Fruit fly (Drosophila melanogaster) whole organism, embryonic: ENCODE results near the gene amrt.

Experiments used
- CG10147 ChIP-seq: fragments of 200-800 bp; sonication (Bioruptor generic); optimal IDR thresholded peaks from 2 replicates; lab custom pipeline; 2019; ENCODE audit warnings: missing biosample characterization, mild to moderate bottlenecking, missing genetic modification characterization, moderate library complexity
- CG11504 ChIP-seq: fragments of 200-800 bp; sonication (Bioruptor generic); optimal IDR thresholded peaks from 3 replicates; lab custom pipeline; 2019; ENCODE audit warnings: missing biosample characterization, mild to moderate bottlenecking, missing genetic modification characterization, moderate library complexity
- CG12155 ChIP-seq: fragments of 200-800 bp; sonication (Bioruptor generic); optimal IDR thresholded peaks from 3 replicates; lab custom pipeline; 2016; ENCODE audit warnings: missing biosample characterization, missing genetic modification characterization
- CG13296 ChIP-seq: fragments of 200-800 bp; sonication (Bioruptor generic); optimal IDR thresholded peaks from 3 replicates; lab custom pipeline; 2018; ENCODE audit warnings: missing biosample characterization, mild to moderate bottlenecking, missing genetic modification characterization
- CG14441 ChIP-seq: fragments of 200-800 bp; sonication (Bioruptor generic); IDR thresholded peaks from 2 replicates; pipeline ENCODE4 v1.3.6; 2022; ENCODE audit warnings: missing biosample characterization, missing genetic modification characterization
- CG15696 ChIP-seq: fragments of 200-800 bp; sonication (Bioruptor generic); optimal IDR thresholded peaks from 2 replicates; lab custom pipeline; 2019; ENCODE audit warnings: missing biosample characterization, mild to moderate bottlenecking, missing genetic modification characterization, moderate library complexity
- CG1792 ChIP-seq: fragments of 200-800 bp; sonication (Bioruptor generic); optimal IDR thresholded peaks from 2 replicates; lab custom pipeline; 2016; ENCODE audit warnings: missing biosample characterization, missing genetic modification characterization
- CG18764 ChIP-seq: fragments of 200-800 bp; sonication (Bioruptor generic); optimal IDR thresholded peaks from 3 replicates; lab custom pipeline; 2016; ENCODE audit warnings: missing biosample characterization, missing genetic modification characterization
- CG2120 ChIP-seq: fragments of 200-800 bp; sonication (Bioruptor generic); optimal IDR thresholded peaks from 3 replicates; lab custom pipeline; 2016; ENCODE audit warnings: missing biosample characterization, missing genetic modification characterization
- CG31441 ChIP-seq: fragments of 200-800 bp; sonication (Bioruptor generic); IDR thresholded peaks from 2 replicates; pipeline ENCODE4 v1.3.6; 2022; ENCODE audit warnings: missing biosample characterization, missing genetic modification characterization
- CG33213 ChIP-seq: fragments of 200-800 bp; sonication (Bioruptor generic); optimal IDR thresholded peaks from 3 replicates; lab custom pipeline; 2016; ENCODE audit warnings: missing biosample characterization, missing genetic modification characterization
- CG34224 ChIP-seq: fragments of 200-800 bp; sonication (Bioruptor generic); IDR thresholded peaks from 3 replicates; pipeline ENCODE4 v1.3.6; 2022; ENCODE audit warnings: missing biosample characterization, missing genetic modification characterization; ENCODE audit not compliant: partially characterized antibody
- CG34422 ChIP-seq: fragments of 200-800 bp; sonication (Bioruptor generic); IDR thresholded peaks from 3 replicates; pipeline ENCODE4 v1.3.6; 2022; ENCODE audit warnings: missing biosample characterization, missing genetic modification characterization
- CG3838 ChIP-seq: fragments of 200-800 bp; sonication (Bioruptor generic); optimal IDR thresholded peaks from 3 replicates; lab custom pipeline; 2016; ENCODE audit warnings: missing biosample characterization, missing genetic modification characterization
- CG3847 ChIP-seq: fragments of 200-800 bp; sonication (Bioruptor generic); IDR thresholded peaks from 2 replicates; pipeline ENCODE4 v1.3.6; 2022; ENCODE audit warnings: missing biosample characterization, missing genetic modification characterization
- CG4404 ChIP-seq: fragments of 200-800 bp; sonication (Bioruptor generic); IDR thresholded peaks from 2 replicates; pipeline ENCODE4 v1.3.6; 2022; ENCODE audit warnings: missing biosample characterization, missing genetic modification characterization
- CG6272 ChIP-seq: fragments of 200-800 bp; sonication (Bioruptor generic); IDR thresholded peaks from 2 replicates; pipeline ENCODE4 v1.3.6; 2022; ENCODE audit warnings: missing biosample characterization, missing genetic modification characterization
- CG6813 ChIP-seq: fragments of 200-800 bp; sonication (Bioruptor generic); optimal IDR thresholded peaks from 2 replicates; lab custom pipeline; 2017; ENCODE audit warnings: missing biosample characterization, missing genetic modification characterization, mild to moderate bottlenecking, moderate library complexity, missing genetic modification reagents
- CG9817 ChIP-seq: fragments of 200-800 bp; sonication (Bioruptor generic); optimal IDR thresholded peaks from 2 replicates; lab custom pipeline; 2018; ENCODE audit warnings: missing biosample characterization, mild to moderate bottlenecking, missing genetic modification characterization, moderate library complexity
- D ChIP-seq, 2 experiments: fragments of 200-800 bp in 1 of 2; fragments of >200 bp in 1 of 2; sonication (Bioruptor generic) in 1 of 2; optimal IDR thresholded peaks; 2 replicates in 1 of 2; 3 replicates in 1 of 2; lab custom pipeline; 2017; ENCODE audit warnings: mild to moderate bottlenecking in 1 of 2, missing biosample characterization in 1 of 2, missing genetic modification characterization in 1 of 2, missing genetic modification reagents in 1 of 2
- Dad ChIP-seq: fragments of 200-800 bp; sonication (Bioruptor generic); optimal IDR thresholded peaks from 3 replicates; lab custom pipeline; 2016; ENCODE audit warnings: missing biosample characterization, missing genetic modification characterization
- Dip2 ChIP-seq: fragments of 200-800 bp; sonication (Bioruptor generic); IDR thresholded peaks from 2 replicates; pipeline ENCODE4 v1.3.6; 2022; ENCODE audit warnings: missing biosample characterization, missing genetic modification characterization
- Jarid2 ChIP-seq: fragments of 200-800 bp; sonication (Bioruptor generic); optimal IDR thresholded peaks from 3 replicates; lab custom pipeline; 2017; ENCODE audit warnings: mild to moderate bottlenecking, missing biosample characterization, missing genetic modification reagents, missing genetic modification characterization
- NC2β ChIP-seq: fragments of 200-800 bp; sonication (Bioruptor generic); optimal IDR thresholded peaks from 2 replicates; lab custom pipeline; 2016; ENCODE audit warnings: missing biosample characterization, missing genetic modification characterization
- Ravus ChIP-seq: fragments of 200-800 bp; sonication (Bioruptor generic); IDR thresholded peaks from 2 replicates; pipeline ENCODE4 v1.3.6; 2022; ENCODE audit warnings: missing biosample characterization, missing genetic modification characterization
- Scr ChIP-seq: fragments of 200-800 bp; sonication (Bioruptor generic); IDR thresholded peaks from 2 replicates; pipeline ENCODE4 v1.3.6; 2022; ENCODE audit warnings: missing biosample characterization, missing genetic modification characterization; ENCODE audit not compliant: partially characterized antibody
- Trl ChIP-seq, 3 experiments: fragments of >200 bp in 2 of 3; fragments of 200-800 bp in 1 of 3; sonication (Bioruptor generic) in 1 of 3; optimal IDR thresholded peaks; 2 replicates in 1 of 3; 3 replicates in 2 of 3; lab custom pipeline; 2016 to 2017; ENCODE audit warnings: missing biosample characterization in 1 of 3, missing genetic modification characterization in 1 of 3
- al ChIP-seq: fragments of 200-800 bp; sonication (Bioruptor generic); IDR thresholded peaks from 2 replicates; pipeline ENCODE4 v1.3.6; 2022; ENCODE audit warnings: missing biosample characterization, missing genetic modification characterization
- az2 ChIP-seq: fragments of 200-800 bp; sonication (Bioruptor generic); optimal IDR thresholded peaks from 3 replicates; lab custom pipeline; 2016; ENCODE audit warnings: missing biosample characterization, missing genetic modification characterization
- bcd ChIP-seq: fragments of 200-800 bp; sonication (Bioruptor generic); optimal IDR thresholded peaks from 2 replicates; lab custom pipeline; 2017; ENCODE audit warnings: missing biosample characterization, mild to moderate bottlenecking, missing genetic modification characterization
- caup ChIP-seq: fragments of 200-800 bp; sonication (Bioruptor generic); optimal IDR thresholded peaks from 3 replicates; lab custom pipeline; 2017; ENCODE audit warnings: missing biosample characterization, mild to moderate bottlenecking, missing genetic modification characterization, moderate library complexity; ENCODE audit not compliant: severe bottlenecking
- dysf ChIP-seq: fragments of 200-800 bp; sonication (Bioruptor generic); IDR thresholded peaks from 3 replicates; pipeline ENCODE4 v1.3.6; 2022; ENCODE audit warnings: missing biosample characterization, missing genetic modification characterization
- en ChIP-seq: fragments of 200-800 bp; sonication (Bioruptor generic); optimal IDR thresholded peaks from 2 replicates; lab custom pipeline; 2016; ENCODE audit warnings: missing biosample characterization, missing genetic modification characterization
- eve ChIP-seq, 2 experiments: fragments of >200 bp; optimal IDR thresholded peaks; 2 replicates each; lab custom pipeline; 2017; ENCODE audit warnings: missing biosample characterization in 2 of 2, missing genetic modification characterization in 2 of 2
- ewg ChIP-seq: fragments of 200-800 bp; sonication (Bioruptor generic); optimal IDR thresholded peaks from 3 replicates; lab custom pipeline; 2017; ENCODE audit warnings: mild to moderate bottlenecking, missing biosample characterization, missing genetic modification reagents, missing genetic modification characterization
- gt ChIP-seq: fragments of 200-800 bp; sonication (Bioruptor generic); IDR thresholded peaks from 2 replicates; pipeline ENCODE4 v1.3.6; 2022; ENCODE audit warnings: missing biosample characterization, missing genetic modification characterization
- hbn ChIP-seq: fragments of 200-800 bp; sonication (Bioruptor generic); IDR thresholded peaks from 2 replicates; pipeline ENCODE4 v1.3.6; 2022; ENCODE audit warnings: missing biosample characterization, missing genetic modification characterization; ENCODE audit not compliant: partially characterized antibody
- ken ChIP-seq: fragments of 200-800 bp; sonication (Bioruptor generic); IDR thresholded peaks from 3 replicates; pipeline ENCODE4 v1.3.6; 2022; ENCODE audit warnings: missing biosample characterization, missing genetic modification characterization
- odd ChIP-seq: fragments of 200-800 bp; sonication (Bioruptor generic); optimal IDR thresholded peaks from 2 replicates; lab custom pipeline; 2017; ENCODE audit warnings: missing biosample characterization, mild to moderate bottlenecking, missing genetic modification characterization
- prd ChIP-seq, 3 experiments: fragments of >200 bp in 2 of 3; fragments of 200-800 bp in 1 of 3; sonication (Bioruptor generic) in 1 of 3; optimal IDR thresholded peaks in 2 of 3; IDR thresholded peaks in 1 of 3; 2 replicates in 2 of 3; 3 replicates in 1 of 3; pipeline versions ENCODE4 v1.3.6 to Lab custom; 2017 to 2022; ENCODE audit warnings: missing biosample characterization in 1 of 3, missing genetic modification characterization in 1 of 3
- pum ChIP-seq: fragments of 200-800 bp; sonication (Bioruptor generic); optimal IDR thresholded peaks from 2 replicates; lab custom pipeline; 2016; ENCODE audit warnings: missing biosample characterization, missing genetic modification characterization
- sens-2 ChIP-seq: fragments of 200-800 bp; sonication (Bioruptor generic); IDR thresholded peaks from 2 replicates; pipeline ENCODE4 v1.3.6; 2022; ENCODE audit warnings: missing biosample characterization, missing genetic modification characterization
- seq ChIP-seq: fragments of 200-800 bp; sonication (Bioruptor generic); IDR thresholded peaks from 2 replicates; pipeline ENCODE4 v1.3.6; 2022; ENCODE audit warnings: missing biosample characterization, missing genetic modification characterization
- stc ChIP-seq: fragments of 200-800 bp; sonication (Bioruptor generic); IDR thresholded peaks from 2 replicates; pipeline ENCODE4 v1.3.6; 2022; ENCODE audit warnings: missing biosample characterization, missing genetic modification characterization
- tgo ChIP-seq: fragments of 200-800 bp; sonication (Bioruptor generic); IDR thresholded peaks from 3 replicates; pipeline ENCODE4 v1.3.6; 2022; ENCODE audit warnings: missing biosample characterization, missing genetic modification characterization
- trem ChIP-seq: fragments of 200-800 bp; optimal IDR thresholded peaks from 3 replicates; lab custom pipeline; 2019; ENCODE audit warnings: missing biosample characterization, mild to moderate bottlenecking, missing genetic modification characterization, moderate library complexity
- zfh1 ChIP-seq: fragments of 200-800 bp; sonication (Bioruptor generic); IDR thresholded peaks from 3 replicates; pipeline ENCODE4 v1.3.6; 2022; ENCODE audit warnings: missing biosample characterization, missing genetic modification characterization

Gene amrt

dm6 chrX:13783958-13784907, 2.0 kb downstream of the amrt start:
- TF ChIP-seq CG13296 (GFP tag; lab: Kevin White, UChicago) (peak; percentile 30), CG1792 (no peak), Jarid2 (GFP tag; lab: Kevin White, UChicago) (no peak), CG4404 (GFP tag; lab: Robert Waterston, UW) (0 out of 2 replicates have a peak, but pooled peaks have one; percentile 7), CG34224 (GFP tag; lab: Robert Waterston, UW) (no peak), CG6272 (GFP tag; lab: Robert Waterston, UW) (no peak), CG15696 (tag; lab: Kevin White, UChicago) (peak; percentile 2), pum (GFP tag; lab: Kevin White, UChicago) (peak; percentile 44), CG11504 (tag; lab: Kevin White, UChicago) (peak; percentile 78), ken (GFP tag; lab: Robert Waterston, UW) (no peak), prd (optimal IDR thresholded peaks at IDR 0.05; lab: Kevin White, UChicago) (no peak), prd (GFP tag; IDR thresholded peaks at IDR 0.05; lab: Robert Waterston, UW) (peak; percentile 34; the same call in 2 of the 3 replicates), zfh1 (GFP tag; lab: Robert Waterston, UW) (peak; percentile 41; the same call in 1 of the 3 replicates), CG2120 (peak; percentile 44), seq (0 out of 2 replicates have a peak, but pooled peaks have one; percentile 28), sens-2 (0 out of 2 replicates have a peak, but pooled peaks have one; percentile 20), trem (peak; percentile 25), Dad (GFP tag; lab: Kevin White, UChicago) (no peak), Trl (optimal IDR thresholded peaks at IDR 0.05; lab: Kevin White, UChicago) (peak; percentile 49 to 63), Trl (GFP tag; optimal IDR thresholded peaks at IDR 0.05; lab: Kevin White, UChicago) (no peak), ewg (GFP tag; lab: Kevin White, UChicago) (peak; percentile 41), al (no peak; the same call in 1 of the 2 replicates), CG12155 (GFP tag; lab: Kevin White, UChicago) (peak; percentile 21), CG31441 (GFP tag; lab: Robert Waterston, UW) (peak; percentile 73), dysf (GFP tag; lab: Robert Waterston, UW) (peak; percentile 67), CG14441 (0 out of 2 replicates have a peak, but pooled peaks have one; percentile 28), tgo (GFP tag; lab: Robert Waterston, UW) (peak; percentile 47), odd (GFP tag; lab: Kevin White, UChicago) (peak; percentile 49), Dip2 (GFP tag; lab: Robert Waterston, UW) (no peak), CG34422 (GFP tag; lab: Robert Waterston, UW) (no peak), CG3847 (GFP tag; lab: Robert Waterston, UW) (peak; percentile 35; the same call in 1 of the 2 replicates), CG6813 (GFP tag; lab: Kevin White, UChicago) (no peak), CG9817 (tag; lab: Kevin White, UChicago) (peak; percentile 38), CG33213 (GFP tag; lab: Kevin White, UChicago) (no peak), en (GFP tag; lab: Kevin White, UChicago) (no peak), eve (GFP tag; optimal IDR thresholded peaks at IDR 0.05; lab: Kevin White, UChicago) (peak in 1 of 2 experiments; percentile 58), gt (GFP tag; lab: Robert Waterston, UW) (no peak), hbn (GFP tag; lab: Robert Waterston, UW) (no peak), NC2β (no peak), CG18764 (peak; percentile 16), CG10147 (GFP tag; lab: Kevin White, UChicago) (no peak), Ravus (GFP tag; lab: Robert Waterston, UW) (no peak), stc (GFP tag; lab: Robert Waterston, UW) (peak; percentile 43), D (optimal IDR thresholded peaks at IDR 0.05; lab: Kevin White, UChicago) (no peak), D (GFP tag; optimal IDR thresholded peaks at IDR 0.05; lab: Kevin White, UChicago) (peak; percentile 47), CG3838 (GFP tag; lab: Kevin White, UChicago) (no peak), bcd (peak; percentile 34), caup (GFP tag; lab: Kevin White, UChicago) (no peak), az2 (GFP tag; lab: Kevin White, UChicago) (peak; percentile 48), Scr (GFP tag; lab: Robert Waterston, UW) (no peak)
